Worm (Caenorhabditis elegans): ENCODE data around the gene acl-8.

DNA sequence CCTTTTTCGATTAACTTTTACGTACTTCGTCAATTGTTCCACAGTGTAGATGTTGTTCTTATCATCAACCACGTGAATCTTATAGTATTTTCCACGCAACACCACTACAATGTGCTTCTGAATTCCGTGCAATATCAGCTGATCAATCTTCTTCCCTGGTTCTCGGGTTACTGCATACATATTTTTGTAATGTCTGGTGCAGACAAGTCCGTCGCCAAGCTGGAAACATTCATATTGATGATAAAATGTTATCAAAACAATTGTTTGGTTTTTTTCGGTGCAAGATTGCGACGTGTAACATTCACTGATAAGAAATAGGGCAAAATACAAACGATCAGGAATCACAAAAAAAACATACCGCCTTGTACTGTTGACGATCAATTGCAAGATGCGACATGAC, 41.8 kb downstream of the acl-8 start:
- TF ChIP-seq nhr-71 (tag; optimal IDR thresholded peaks at IDR 0.05) (no peak), unc-62 (GFP tag; optimal IDR thresholded peaks at IDR 0.05) (no peak), pax-3 (tag; optimal IDR thresholded peaks at IDR 0.05) (no peak), nhr-11 (tag; optimal IDR thresholded peaks at IDR 0.05) (no peak), fkh-8 (tag; optimal IDR thresholded peaks at IDR 0.05) (no peak), ztf-11 (tag; optimal IDR thresholded peaks at IDR 0.05) (no peak), nhr-237 (tag; optimal IDR thresholded peaks at IDR 0.05) (no peak), ceh-63 (GFP tag; optimal IDR thresholded peaks at IDR 0.05) (no peak), lin-14 (GFP tag; optimal IDR thresholded peaks at IDR 0.05) (no peak), nhr-76 (tag; optimal IDR thresholded peaks at IDR 0.05) (no peak), mdl-1 (tag; optimal IDR thresholded peaks at IDR 0.05) (no peak), C34B4.2 (tag; optimal IDR thresholded peaks at IDR 0.05) (no peak), pqm-1 (tag; optimal IDR thresholded peaks at IDR 0.05) (no peak)
